Worm (Caenorhabditis elegans) whole organism, L2 larva: ENCODE measurements around the gene fbxc-49.

Experiments
- C34F6.9 ChIP-seq: fragments of 150-350 bp; optimal IDR thresholded peaks from 2 replicates; lab custom pipeline; 2014; ENCODE audit warnings: missing biosample characterization, missing genetic modification characterization
- R02D3.7 ChIP-seq: fragments of 150-350 bp; optimal IDR thresholded peaks from 2 replicates; lab custom pipeline; 2014; ENCODE audit warnings: missing biosample characterization, missing genetic modification characterization
- ZK546.5 ChIP-seq: sonication (generic microtip); optimal IDR thresholded peaks from 2 replicates; lab custom pipeline; 2017; ENCODE audit warnings: missing biosample characterization, missing genetic modification characterization
- alr-1 ChIP-seq: fragments of 150-350 bp; optimal IDR thresholded peaks from 2 replicates; lab custom pipeline; 2014; ENCODE audit warnings: missing biosample characterization, missing genetic modification characterization
- ceh-82 ChIP-seq: fragments of 150-350 bp; optimal IDR thresholded peaks from 2 replicates; lab custom pipeline; 2014; ENCODE audit warnings: missing biosample characterization, missing genetic modification characterization
- crh-2 ChIP-seq: sonication (generic microtip); optimal IDR thresholded peaks from 2 replicates; lab custom pipeline; 2017; ENCODE audit warnings: missing biosample characterization, missing genetic modification characterization
- dmd-4 ChIP-seq: sonication (generic microtip); optimal IDR thresholded peaks from 2 replicates; lab custom pipeline; 2017; ENCODE audit warnings: missing biosample characterization, missing genetic modification characterization
- egl-27 ChIP-seq: sonication (generic microtip); optimal IDR thresholded peaks from 3 replicates; lab custom pipeline; 2017; ENCODE audit warnings: missing biosample characterization, missing genetic modification reagents, missing genetic modification characterization
- elt-1 ChIP-seq: fragments of 150-350 bp; optimal IDR thresholded peaks from 2 replicates; lab custom pipeline; 2014; ENCODE audit warnings: missing biosample characterization, missing genetic modification characterization
- fos-1 ChIP-seq: fragments of 150-350 bp; optimal IDR thresholded peaks from 2 replicates; lab custom pipeline; 2014; ENCODE audit warnings: missing biosample characterization, missing genetic modification characterization
- gmeb-1 ChIP-seq: fragments of 150-350 bp; optimal IDR thresholded peaks from 2 replicates; lab custom pipeline; 2014; ENCODE audit warnings: missing biosample characterization, missing genetic modification characterization
- lin-11 ChIP-seq: fragments of 150-350 bp; sonication (generic microtip); optimal IDR thresholded peaks from 2 replicates; lab custom pipeline; 2014; ENCODE audit warnings: missing biosample characterization, missing genetic modification characterization, inconsistent platforms, mixed read lengths
- lin-13 ChIP-seq: fragments of 150-350 bp; optimal IDR thresholded peaks from 2 replicates; lab custom pipeline; 2014; ENCODE audit warnings: missing biosample characterization, missing genetic modification reagents, missing genetic modification characterization
- lin-39 ChIP-seq: fragments of 150-350 bp; optimal IDR thresholded peaks from 2 replicates; lab custom pipeline; 2014; ENCODE audit warnings: missing biosample characterization, missing genetic modification reagents, missing genetic modification characterization
- mab-5 ChIP-seq: fragments of 150-350 bp; optimal IDR thresholded peaks from 2 replicates; lab custom pipeline; 2014; ENCODE audit warnings: missing biosample characterization, missing genetic modification characterization
- mbf-1 ChIP-seq: sonication (generic microtip); optimal IDR thresholded peaks from 2 replicates; lab custom pipeline; 2017; ENCODE audit warnings: missing biosample characterization, missing genetic modification characterization
- mdl-1 ChIP-seq, 2 experiments: fragments of 150-350 bp in 1 of 2; sonication (generic microtip) in 1 of 2; optimal IDR thresholded peaks; 2 replicates each; lab custom pipeline; 2017; ENCODE audit warnings: missing biosample characterization in 2 of 2, missing genetic modification characterization in 2 of 2
- nhr-11 ChIP-seq: fragments of 150-350 bp; optimal IDR thresholded peaks from 2 replicates; lab custom pipeline; 2014; ENCODE audit warnings: missing biosample characterization, missing genetic modification characterization
- nhr-12 ChIP-seq: fragments of 150-350 bp; optimal IDR thresholded peaks from 2 replicates; lab custom pipeline; 2014; ENCODE audit warnings: missing biosample characterization, missing genetic modification characterization
- nhr-21 ChIP-seq: fragments of 150-350 bp; optimal IDR thresholded peaks from 2 replicates; lab custom pipeline; 2014; ENCODE audit warnings: missing biosample characterization, missing genetic modification characterization
- nhr-23 ChIP-seq: fragments of 150-350 bp; optimal IDR thresholded peaks from 2 replicates; lab custom pipeline; 2014; ENCODE audit warnings: missing biosample characterization, missing genetic modification reagents, missing genetic modification characterization
- nhr-25 ChIP-seq: fragments of 150-350 bp; sonication (generic microtip); optimal IDR thresholded peaks from 3 replicates; lab custom pipeline; 2014; ENCODE audit warnings: missing biosample characterization, missing genetic modification characterization
- peb-1 ChIP-seq: fragments of 150-350 bp; optimal IDR thresholded peaks from 2 replicates; lab custom pipeline; 2014; ENCODE audit warnings: missing biosample characterization, missing genetic modification characterization
- skn-1 ChIP-seq: sonication (generic microtip); optimal IDR thresholded peaks from 2 replicates; lab custom pipeline; 2017; ENCODE audit warnings: missing biosample characterization, missing genetic modification characterization
- sma-3 ChIP-seq: sonication (generic microtip); optimal IDR thresholded peaks from 2 replicates; lab custom pipeline; 2016; ENCODE audit warnings: missing genetic modification reagents, missing genetic modification characterization, missing compliant biosample characterization
- ztf-1 ChIP-seq: fragments of 200-800 bp; sonication (Bioruptor generic); conservative IDR thresholded peaks from 2 replicates; pipeline ENCODE4 v1.3.6; 2022; ENCODE audit warnings: missing genetic modification characterization, missing compliant biosample characterization

The fbxc-49 gene

DNA sequence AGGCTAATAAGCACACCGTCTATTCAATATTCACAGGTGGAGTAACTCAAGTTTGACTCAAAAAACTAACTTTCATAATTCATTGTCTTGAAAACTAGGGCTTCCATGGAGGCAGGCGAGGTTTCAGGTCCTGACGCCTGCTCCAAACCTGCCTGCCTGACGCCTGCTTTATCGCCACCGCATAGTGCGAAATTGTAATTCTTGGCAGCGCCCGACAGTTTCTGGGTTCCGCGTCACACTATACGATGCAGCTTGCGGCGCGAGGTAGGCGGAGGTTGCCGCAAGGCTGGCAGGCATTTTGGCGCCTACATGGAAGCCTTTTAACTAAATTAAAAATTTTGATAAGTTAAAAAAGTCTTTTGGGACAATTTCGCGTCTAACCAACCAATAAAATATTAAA lies 3.3 kb downstream of the fbxc-49 start:
- TF ChIP-seq peb-1 (tag; lab: Kevin White, UChicago) (no peak), lin-11 (tag; lab: Kevin White, UChicago) (no peak), sma-3 (GFP tag; lab: Kevin White, UChicago) (no peak), mbf-1 (tag; lab: Kevin White, UChicago) (no peak), nhr-25 (tag; lab: Kevin White, UChicago) (no peak), dmd-4 (tag; lab: Kevin White, UChicago) (no peak), alr-1 (tag; lab: Kevin White, UChicago) (no peak), nhr-23 (tag; lab: Kevin White, UChicago) (no peak), gmeb-1 (tag; lab: Kevin White, UChicago) (no peak), ZK546.5 (no peak), nhr-21 (tag; lab: Kevin White, UChicago) (no peak)

ce11 chrII:2090605-2091004 lies 6.7 kb downstream of the fbxc-49 start, which contains the start of gene trpl-5:
trpl-5 (minus strand) TSS chrII:2090636.
- TF ChIP-seq gmeb-1 (tag; lab: Kevin White, UChicago), result peak; percentile 22
- TF ChIP-seq fos-1, result peak; percentile 94
- no peak for TF ChIP-seq lin-13

DNA sequence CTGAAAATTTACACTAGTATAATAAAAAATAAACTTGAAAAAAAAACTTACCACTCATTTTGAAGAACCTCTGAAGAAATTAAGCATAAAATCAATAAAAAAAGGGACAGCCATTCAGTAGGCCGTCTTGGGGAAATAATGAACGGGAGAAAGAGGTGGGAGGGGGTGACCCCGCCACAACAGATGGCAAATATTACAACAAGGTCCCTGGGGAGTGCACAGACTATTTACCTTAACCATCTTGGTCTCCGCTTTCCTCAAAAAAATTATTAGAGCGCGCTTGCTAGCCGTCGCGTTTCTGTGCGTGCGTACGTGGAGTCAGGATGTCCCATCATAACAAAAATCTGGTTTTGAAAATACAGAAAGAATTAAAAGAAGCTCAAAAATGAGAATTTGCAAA lies 8.0 kb downstream of the fbxc-49 start, which contains the start of gene T16A1.10:
Gene T16A1.10 (minus strand): TSS at position 123 of the 400 bp plus-strand sequence.
- TF ChIP-seq crh-2 (no peak), fos-1 (no peak), egl-27 (tag; lab: Kevin White, UChicago) (no peak), R02D3.7 (tag; lab: Kevin White, UChicago) (no peak), nhr-25 (tag; lab: Kevin White, UChicago) (no peak), lin-39 (tag; lab: Kevin White, UChicago) (no peak), nhr-11 (tag; lab: Kevin White, UChicago) (no peak), ztf-1 (no peak), mab-5 (tag; lab: Kevin White, UChicago) (no peak), gmeb-1 (tag; lab: Kevin White, UChicago) (no peak), elt-1 (tag; lab: Kevin White, UChicago) (no peak), lin-13 (no peak), nhr-12 (tag; lab: Kevin White, UChicago) (no peak), lin-11 (tag; lab: Kevin White, UChicago) (no peak), mdl-1 (tag; optimal IDR thresholded peaks at IDR 0.05; lab: Kevin White, UChicago) (no peak), skn-1 (tag; lab: Kevin White, UChicago) (no peak)

DNA sequence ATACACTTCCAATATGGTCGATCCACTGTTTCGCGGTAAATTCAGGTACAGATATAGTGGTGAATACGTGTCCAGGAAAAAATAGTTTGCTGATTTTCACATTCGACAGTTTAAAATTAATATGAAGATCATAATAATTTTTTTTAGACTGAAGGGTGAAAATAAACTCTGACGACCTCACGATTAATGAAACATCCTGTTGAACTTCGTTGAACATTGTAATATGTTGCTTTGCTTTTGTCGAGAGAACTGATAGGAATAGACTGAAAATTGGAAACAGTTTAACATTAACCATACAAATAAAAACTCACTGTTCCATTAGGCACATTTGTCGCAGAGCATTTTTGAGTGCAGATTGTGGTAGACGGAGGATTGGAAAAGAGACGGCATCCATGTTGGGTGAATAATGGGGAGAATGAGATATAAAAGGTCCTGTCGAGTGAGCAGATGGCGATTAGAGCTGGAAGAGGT lies 9.6 kb downstream of the fbxc-49 start, which contains the start of gene fbxb-37:
Gene fbxb-37 (minus strand): TSS at position 421 of the 471 bp plus-strand sequence.
- no peak for TF ChIP-seq R02D3.7 (tag; lab: Kevin White, UChicago)
- no peak for TF ChIP-seq lin-39 (tag; lab: Kevin White, UChicago)
- TF ChIP-seq nhr-11 (tag; lab: Kevin White, UChicago), result no peak
- TF ChIP-seq, all 48 proteins: peak for 0

DNA sequence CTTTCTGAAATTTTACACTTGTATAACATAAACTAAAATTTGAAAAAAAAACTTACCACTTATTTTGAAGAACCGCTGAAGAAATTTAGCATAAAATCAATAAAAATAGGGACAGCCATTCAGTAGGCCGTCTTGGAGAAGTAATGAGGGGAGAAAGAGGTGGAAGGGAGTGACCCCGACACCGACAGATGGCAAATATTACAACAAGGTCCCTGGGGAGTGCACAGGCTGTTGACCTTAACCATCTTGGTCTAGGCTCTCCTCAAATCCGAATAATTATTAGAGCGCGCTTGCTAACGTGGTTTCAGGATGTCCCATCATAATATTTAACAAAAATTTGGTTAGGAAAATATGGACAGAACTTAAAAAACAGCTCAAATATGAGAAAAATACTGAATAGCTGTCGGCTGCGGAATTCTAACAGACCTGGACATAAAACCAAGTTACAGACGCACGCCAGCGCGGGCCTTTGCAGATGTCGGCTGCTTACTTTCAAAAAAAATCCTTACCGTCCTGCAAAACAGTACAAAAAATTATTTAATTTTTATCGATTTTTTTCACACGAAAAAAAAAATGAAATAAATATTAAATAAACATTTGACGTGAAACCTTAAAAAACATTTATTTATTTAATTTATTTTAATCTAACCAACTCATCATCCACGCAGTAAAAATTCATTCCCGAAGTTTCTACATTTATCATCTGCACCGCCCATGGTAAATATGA lies 11.2 kb downstream of the fbxc-49 start, which contains the start of gene T16A1.2:
Gene T16A1.2 (plus strand): TSS at position 677 of the 727 bp plus-strand sequence.
- no peak for TF ChIP-seq C34F6.9
- TF ChIP-seq nhr-25 (tag; lab: Kevin White, UChicago), result no peak
- TF ChIP-seq ceh-82, result no peak
- TF ChIP-seq nhr-12 (tag; lab: Kevin White, UChicago), result no peak
- no peak for TF ChIP-seq nhr-23 (tag; lab: Kevin White, UChicago)
- TF ChIP-seq, all 48 proteins: peak for 0

DNA sequence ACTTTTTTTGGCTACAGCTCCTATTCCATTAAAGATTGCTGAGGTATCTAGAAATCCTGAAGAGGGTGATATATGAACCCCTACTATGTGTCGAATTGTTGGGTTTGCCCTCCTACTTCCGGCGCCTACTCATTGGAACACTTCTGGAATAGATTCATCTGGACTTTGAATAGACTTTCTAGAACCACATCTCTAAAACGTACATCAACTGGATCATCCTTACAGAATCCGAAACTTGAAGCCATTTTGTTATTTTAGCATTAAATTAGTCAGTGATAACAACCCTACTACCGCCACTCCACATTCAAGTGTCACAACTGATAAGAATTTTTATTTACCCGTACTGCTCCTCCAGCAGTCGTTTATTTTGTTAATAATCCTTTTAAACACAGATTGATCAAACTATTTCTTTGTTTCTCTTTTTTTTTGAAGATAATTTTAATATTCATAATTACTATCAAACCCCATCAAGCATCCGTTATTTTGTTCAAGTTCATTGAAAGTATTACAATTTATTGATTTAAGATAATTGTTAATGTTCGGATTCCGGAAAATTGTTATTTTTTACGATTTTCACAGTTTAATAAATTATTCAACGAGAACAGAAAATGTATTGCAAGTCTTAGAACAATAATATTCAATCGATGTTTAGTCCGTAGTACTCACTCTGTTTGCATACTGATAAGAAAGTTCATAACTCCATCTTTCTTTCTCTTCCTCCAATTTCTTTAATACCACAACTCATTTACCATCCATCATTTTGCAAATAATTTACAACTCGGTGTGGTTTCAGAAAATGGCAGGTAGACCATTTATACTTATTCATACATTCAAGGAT lies 15.4 kb downstream of the fbxc-49 start, which contains the start of gene math-42:
Gene math-42 (plus strand): TSS at position 788 of the 838 bp plus-strand sequence.
- no peak for TF ChIP-seq nhr-23 (tag; lab: Kevin White, UChicago)
- peak; percentile 76 for TF ChIP-seq fos-1
